Worm (Caenorhabditis elegans) whole organism, early embryonic: ENCODE data around the gene grk-2.

Source experiments
- B0310.2 ChIP-seq: sonication (generic microtip); optimal IDR thresholded peaks from 2 replicates; lab custom pipeline; 2016; ENCODE audit warnings: mild to moderate bottlenecking, missing genetic modification characterization, missing compliant biosample characterization
- F13C5.2 ChIP-seq: sonication (generic microtip); optimal IDR thresholded peaks from 2 replicates; lab custom pipeline; 2017; ENCODE audit warnings: mild to moderate bottlenecking, missing genetic modification characterization, inconsistent platforms, missing compliant biosample characterization
- aly-1 ChIP-seq: sonication (generic microtip); optimal IDR thresholded peaks from 2 replicates; lab custom pipeline; 2016; ENCODE audit warnings: missing genetic modification characterization, missing compliant biosample characterization
- ama-1 ChIP-seq: fragments of 150-350 bp; optimal IDR thresholded peaks from 2 replicates; lab custom pipeline; 2014
- ceh-13 ChIP-seq: fragments of 200-800 bp; sonication (Bioruptor generic); optimal IDR thresholded peaks from 2 replicates; lab custom pipeline; 2018; ENCODE audit warnings: mild to moderate bottlenecking, missing genetic modification characterization, missing compliant biosample characterization
- ceh-36 ChIP-seq: sonication (generic microtip); optimal IDR thresholded peaks from 2 replicates; lab custom pipeline; 2016; ENCODE audit warnings: missing genetic modification characterization, inconsistent platforms, missing compliant biosample characterization
- ets-7 ChIP-seq: sonication (generic microtip); optimal IDR thresholded peaks from 2 replicates; lab custom pipeline; 2016; ENCODE audit warnings: missing genotype, missing genetic modification characterization, missing compliant biosample characterization
- flt-1 ChIP-seq: fragments of 200-800 bp; sonication (Bioruptor generic); IDR thresholded peaks from 2 replicates; pipeline ENCODE4 v1.3.6; 2022; ENCODE audit warnings: missing genetic modification characterization, missing compliant biosample characterization
- hmbx-1 ChIP-seq: sonication (generic microtip); optimal IDR thresholded peaks from 2 replicates; lab custom pipeline; 2016; ENCODE audit warnings: mild to moderate bottlenecking, missing genetic modification characterization, missing compliant biosample characterization
- hmg-4 ChIP-seq: fragments of 200-800 bp; sonication (Bioruptor generic); optimal IDR thresholded peaks from 2 replicates; lab custom pipeline; 2018; ENCODE audit warnings: mild to moderate bottlenecking, missing genetic modification characterization, missing compliant biosample characterization
- hnd-1 ChIP-seq: sonication (generic microtip); optimal IDR thresholded peaks from 2 replicates; lab custom pipeline; 2016; ENCODE audit warnings: missing genetic modification characterization, missing compliant biosample characterization
- pes-1 ChIP-seq: fragments of 200-800 bp; sonication (Bioruptor generic); IDR thresholded peaks from 2 replicates; pipeline ENCODE4 v1.3.6; 2022; ENCODE audit warnings: missing genetic modification reagents, missing genetic modification characterization, missing compliant biosample characterization
- scrt-1 ChIP-seq: fragments of 200-800 bp; sonication (Bioruptor generic); IDR thresholded peaks from 2 replicates; pipeline ENCODE4 v1.3.6; 2022; ENCODE audit warnings: missing genetic modification characterization, missing compliant biosample characterization
- sea-1 ChIP-seq: fragments of 200-800 bp; sonication (Bioruptor generic); conservative IDR thresholded peaks from 2 replicates; pipeline ENCODE4 v1.3.6; 2022; ENCODE audit warnings: missing genetic modification characterization, missing compliant biosample characterization
- tbx-11 ChIP-seq: fragments of 200-800 bp; sonication (Bioruptor generic); IDR thresholded peaks from 2 replicates; pipeline ENCODE4 v1.3.6; 2022; ENCODE audit warnings: missing genetic modification characterization, missing compliant biosample characterization
- tbx-37 ChIP-seq: fragments of 200-800 bp; sonication (Bioruptor generic); conservative IDR thresholded peaks from 2 replicates; pipeline ENCODE4 v1.3.6; 2022; ENCODE audit warnings: missing genetic modification reagents, missing genetic modification characterization, missing compliant biosample characterization
- tra-4 ChIP-seq: sonication (generic microtip); optimal IDR thresholded peaks from 2 replicates; lab custom pipeline; 2017; ENCODE audit warnings: missing genetic modification characterization, missing compliant biosample characterization

The grk-2 gene

ce11 chrIII:640198-640803, 35.6 kb upstream of the grk-2 start, which contains the start of the genes tag-266 and tag-267:
tag-266 (minus strand) TSS chrIII:640226.
tag-267 (plus strand) TSS chrIII:640790.
- TF ChIP-seq tbx-37 (peak; percentile 58), scrt-1 (no peak), ets-7 (tag; lab: Kevin White, UChicago) (no peak), hmg-4 (GFP tag; lab: Kevin White, UChicago) (no peak), ama-1 (lab: Kevin White, UChicago) (no peak), tra-4 (tag; lab: Kevin White, UChicago) (peak; percentile 18), ceh-36 (tag; lab: Kevin White, UChicago) (no peak), aly-1 (tag; lab: Kevin White, UChicago) (no peak), sea-1 (GFP tag; lab: Robert Waterston, UW) (no peak), pes-1 (peak; percentile 78), flt-1 (GFP tag; lab: Robert Waterston, UW) (peak; percentile 35; the same call in 1 of the 2 replicates), hmbx-1 (tag; lab: Kevin White, UChicago) (peak; percentile 56), tbx-11 (GFP tag; lab: Robert Waterston, UW) (peak; percentile 71), hnd-1 (tag; lab: Kevin White, UChicago) (peak; percentile 63), ceh-13 (GFP tag; lab: Kevin White, UChicago) (peak; percentile 40), F13C5.2 (tag; lab: Kevin White, UChicago) (peak; percentile 87), B0310.2 (tag; lab: Kevin White, UChicago) (peak; percentile 59)

- TF ChIP-seq tbx-37 (no peak), pes-1 (no peak), ceh-13 (GFP tag; lab: Kevin White, UChicago) (no peak), F13C5.2 (tag; lab: Kevin White, UChicago) (no peak), scrt-1 (no peak), sea-1 (GFP tag; lab: Robert Waterston, UW) (no peak), ceh-36 (tag; lab: Kevin White, UChicago) (no peak), aly-1 (tag; lab: Kevin White, UChicago) (no peak)
These were observed 34.2 kb upstream of the grk-2 start, which contains the start of gene W06E11.1 for ce11 chrIII:641759-642158. W06E11.1 (plus strand) TSS chrIII:642059.

ce11 chrIII:644660-645059, 31.3 kb upstream of the grk-2 start:
- TF ChIP-seq ama-1 (lab: Kevin White, UChicago) (no peak), B0310.2 (tag; lab: Kevin White, UChicago) (no peak), ceh-36 (tag; lab: Kevin White, UChicago) (no peak), scrt-1 (no peak), hmg-4 (GFP tag; lab: Kevin White, UChicago) (no peak), hmbx-1 (tag; lab: Kevin White, UChicago) (no peak), F13C5.2 (tag; lab: Kevin White, UChicago) (no peak), tra-4 (tag; lab: Kevin White, UChicago) (no peak), ets-7 (tag; lab: Kevin White, UChicago) (no peak)

- TF ChIP-seq ceh-13 (GFP tag; lab: Kevin White, UChicago) (no peak), hmg-4 (GFP tag; lab: Kevin White, UChicago) (no peak), tra-4 (tag; lab: Kevin White, UChicago) (no peak), ceh-36 (tag; lab: Kevin White, UChicago) (no peak), tbx-11 (GFP tag; lab: Robert Waterston, UW) (no peak), tbx-37 (no peak), aly-1 (tag; lab: Kevin White, UChicago) (no peak)
These were observed 29.5 kb upstream of the grk-2 start, which contains the start of gene orai-1 for ce11 chrIII:646454-646853. orai-1 (plus strand) TSS chrIII:646754.

- TF ChIP-seq pes-1, result no peak
- no peak for TF ChIP-seq sea-1 (GFP tag; lab: Robert Waterston, UW)
- TF ChIP-seq tbx-37, result no peak
- no peak for TF ChIP-seq ama-1 (lab: Kevin White, UChicago)
- no peak for TF ChIP-seq ceh-13 (GFP tag; lab: Kevin White, UChicago)
- no peak for TF ChIP-seq B0310.2 (tag; lab: Kevin White, UChicago)
- TF ChIP-seq F13C5.2 (tag; lab: Kevin White, UChicago), result no peak
- TF ChIP-seq aly-1 (tag; lab: Kevin White, UChicago), result no peak
- no peak for TF ChIP-seq tbx-11 (GFP tag; lab: Robert Waterston, UW)
- no peak for TF ChIP-seq ceh-36 (tag; lab: Kevin White, UChicago)
- no peak for TF ChIP-seq hnd-1 (tag; lab: Kevin White, UChicago)
- TF ChIP-seq tra-4 (tag; lab: Kevin White, UChicago), result no peak
- no peak for TF ChIP-seq flt-1 (GFP tag; lab: Robert Waterston, UW)
- no peak for TF ChIP-seq hmg-4 (GFP tag; lab: Kevin White, UChicago)
- TF ChIP-seq hmbx-1 (tag; lab: Kevin White, UChicago), result no peak
- no peak for TF ChIP-seq ets-7 (tag; lab: Kevin White, UChicago)
- no peak for TF ChIP-seq scrt-1
These were observed 28.7 kb upstream of the grk-2 start for ce11 chrIII:647248-647647.

- TF ChIP-seq tbx-37 (no peak), B0310.2 (tag; lab: Kevin White, UChicago) (no peak), ceh-13 (GFP tag; lab: Kevin White, UChicago) (no peak), hnd-1 (tag; lab: Kevin White, UChicago) (no peak), pes-1 (no peak), ets-7 (tag; lab: Kevin White, UChicago) (no peak), hmg-4 (GFP tag; lab: Kevin White, UChicago) (no peak), tbx-11 (GFP tag; lab: Robert Waterston, UW) (no peak), ama-1 (lab: Kevin White, UChicago) (no peak), aly-1 (tag; lab: Kevin White, UChicago) (no peak), sea-1 (GFP tag; lab: Robert Waterston, UW) (no peak), hmbx-1 (tag; lab: Kevin White, UChicago) (no peak), tra-4 (tag; lab: Kevin White, UChicago) (no peak), F13C5.2 (tag; lab: Kevin White, UChicago) (no peak), flt-1 (GFP tag; lab: Robert Waterston, UW) (no peak), scrt-1 (no peak)
These were observed 26.0 kb upstream of the grk-2 start for ce11 chrIII:649935-650334.
